Worm (Caenorhabditis elegans): ENCODE measurements around the gene pes-1.

DNA sequence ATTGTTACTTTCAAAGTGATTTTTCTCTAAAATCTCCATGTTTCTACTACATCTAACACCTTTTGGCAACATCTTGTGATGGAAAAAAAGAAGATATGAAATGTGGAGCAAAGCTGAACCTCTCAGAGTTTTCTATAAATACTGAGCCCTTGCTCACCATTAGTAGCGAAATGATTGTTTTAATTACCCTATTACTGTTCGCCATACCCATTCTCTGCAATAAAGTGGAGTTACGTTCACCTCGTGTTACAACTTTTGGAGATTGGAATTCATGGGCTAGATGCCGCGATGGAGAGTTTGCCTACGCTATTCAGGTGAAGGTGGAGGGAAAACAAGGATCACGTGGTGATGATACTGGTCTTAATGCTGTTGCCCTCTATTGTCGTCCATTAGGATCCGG lies 38.7 kb upstream of the pes-1 start, which contains the start of gene txt-3:
- TF ChIP-seq nhr-12 (tag; optimal IDR thresholded peaks at IDR 0.05) (no peak), snpc-4 (tag; optimal IDR thresholded peaks at IDR 0.05) (no peak), lin-39 (tag; optimal IDR thresholded peaks at IDR 0.05) (no peak), unc-62 (GFP tag; optimal IDR thresholded peaks at IDR 0.05) (no peak), nhr-25 (tag; optimal IDR thresholded peaks at IDR 0.05) (no peak), unc-39 (tag; optimal IDR thresholded peaks at IDR 0.05) (no peak), mdl-1 (tag; optimal IDR thresholded peaks at IDR 0.05) (no peak), elt-3 (tag; optimal IDR thresholded peaks at IDR 0.05) (no peak), ztf-11 (tag; optimal IDR thresholded peaks at IDR 0.05) (no peak), lin-13 (GFP tag; optimal IDR thresholded peaks at IDR 0.05) (no peak), nhr-23 (tag; optimal IDR thresholded peaks at IDR 0.05) (no peak), lsy-2 (tag; optimal IDR thresholded peaks at IDR 0.05) (no peak)

All from whole organism, L2 larva.